Fruit fly (Drosophila melanogaster) whole organism, wandering third instar larva: ENCODE results near the gene CG34461.

Experiments
- Abd-B ChIP-seq: fragments of >200 bp; optimal IDR thresholded peaks from 2 replicates; lab custom pipeline; 2017; ENCODE audit warnings: missing biosample characterization, missing genetic modification characterization
- CG32264 ChIP-seq: fragments of 200-800 bp; sonication (Bioruptor generic); optimal IDR thresholded peaks from 2 replicates; lab custom pipeline; 2016; ENCODE audit warnings: missing biosample characterization, missing genetic modification characterization
- CG9705 ChIP-seq: fragments of 200-800 bp; sonication (Bioruptor generic); optimal IDR thresholded peaks from 2 replicates; lab custom pipeline; 2018; ENCODE audit warnings: missing biosample characterization, mild to moderate bottlenecking, missing genetic modification characterization
- Dif ChIP-seq: fragments of 200-275, 200-300 bp; sonication (Bioruptor generic); optimal IDR thresholded peaks from 2 replicates; lab custom pipeline; 2018; ENCODE audit warnings: missing biosample characterization, missing genetic modification characterization; ENCODE audit not compliant: partially characterized antibody
- GATAd ChIP-seq: sonication (Bioruptor generic); optimal IDR thresholded peaks from 2 replicates; lab custom pipeline; 2016; ENCODE audit warnings: missing biosample characterization, missing genetic modification characterization
- HLH106 ChIP-seq: fragments of 200-800 bp; optimal IDR thresholded peaks from 3 replicates; lab custom pipeline; 2019; ENCODE audit warnings: missing biosample characterization, mild to moderate bottlenecking, missing genetic modification characterization, moderate library complexity
- Hnf4 ChIP-seq: fragments of 200-800 bp; sonication (Bioruptor generic); optimal IDR thresholded peaks from 2 replicates; lab custom pipeline; 2016; ENCODE audit warnings: missing biosample characterization, mild to moderate bottlenecking, missing genetic modification characterization
- Hr78 ChIP-seq: fragments of >200 bp; optimal IDR thresholded peaks from 2 replicates; lab custom pipeline; 2017; ENCODE audit warnings: missing biosample characterization, missing genetic modification characterization
- Hr83 ChIP-seq: fragments of 200-300 bp; sonication (Bioruptor generic); optimal IDR thresholded peaks from 2 replicates; lab custom pipeline; 2016; ENCODE audit warnings: missing biosample characterization, mild to moderate bottlenecking, missing genetic modification characterization, moderate library complexity; ENCODE audit not compliant: poor library complexity, severe bottlenecking
- Jra ChIP-seq: sonication (Bioruptor generic); optimal IDR thresholded peaks from 2 replicates; lab custom pipeline; 2016; ENCODE audit warnings: missing biosample characterization, missing genetic modification characterization
- Mio ChIP-seq: sonication (Bioruptor generic); optimal IDR thresholded peaks from 2 replicates; lab custom pipeline; 2016; ENCODE audit warnings: missing biosample characterization, missing genetic modification characterization
- Myc ChIP-seq: fragments of >200 bp; optimal IDR thresholded peaks from 2 replicates; lab custom pipeline; 2017
- N ChIP-seq: fragments of >200 bp; optimal IDR thresholded peaks from 2 replicates; lab custom pipeline; 2018; ENCODE audit warnings: missing biosample characterization, missing external identifiers, missing genetic modification characterization
- OdsH ChIP-seq: fragments of 200-800 bp; sonication (Bioruptor generic); optimal IDR thresholded peaks from 2 replicates; lab custom pipeline; 2016; ENCODE audit warnings: missing biosample characterization, mild to moderate bottlenecking, missing genetic modification characterization
- Sp1 ChIP-seq: fragments of 200-800 bp; sonication (Bioruptor generic); optimal IDR thresholded peaks from 3 replicates; lab custom pipeline; 2019; ENCODE audit warnings: missing biosample characterization, mild to moderate bottlenecking, missing genetic modification characterization, moderate library complexity
- Vsx2 ChIP-seq: fragments of 200-300, 225-300 bp; sonication (Bioruptor generic); optimal IDR thresholded peaks from 2 replicates; lab custom pipeline; 2018; ENCODE audit warnings: missing biosample characterization, missing genetic modification characterization; ENCODE audit not compliant: partially characterized antibody
- br ChIP-seq: fragments of 200-800 bp; sonication (Bioruptor generic); optimal IDR thresholded peaks from 2 replicates; lab custom pipeline; 2016; ENCODE audit warnings: missing biosample characterization, missing genetic modification characterization
- brk ChIP-seq: fragments of 200-800 bp; sonication (Bioruptor generic); optimal IDR thresholded peaks from 2 replicates; lab custom pipeline; 2016; ENCODE audit warnings: missing biosample characterization, mild to moderate bottlenecking, missing genetic modification characterization
- dmrt93B ChIP-seq: fragments of 200-800 bp; sonication (Bioruptor generic); optimal IDR thresholded peaks from 2 replicates; lab custom pipeline; 2018; ENCODE audit warnings: missing biosample characterization, mild to moderate bottlenecking, missing genetic modification characterization
- foxo ChIP-seq, 2 experiments: fragments of 200-800 bp; sonication (Bioruptor generic); optimal IDR thresholded peaks; 2 replicates in 1 of 2; 3 replicates in 1 of 2; lab custom pipeline; 2016 to 2017; ENCODE audit warnings: missing biosample characterization in 2 of 2, missing genetic modification characterization in 2 of 2
- fru ChIP-seq: fragments of 200-800 bp; sonication (Bioruptor generic); optimal IDR thresholded peaks from 3 replicates; lab custom pipeline; 2016; ENCODE audit warnings: missing biosample characterization, mild to moderate bottlenecking, missing genetic modification characterization
- h ChIP-seq: fragments of 200-800 bp; sonication (Bioruptor generic); optimal IDR thresholded peaks from 3 replicates; lab custom pipeline; 2016; ENCODE audit warnings: missing biosample characterization, mild to moderate bottlenecking, missing genetic modification characterization
- jim ChIP-seq: fragments of 175-275, 200-325 bp; sonication (Bioruptor generic); optimal IDR thresholded peaks from 2 replicates; lab custom pipeline; 2016; ENCODE audit warnings: missing biosample characterization, mild to moderate bottlenecking, missing genetic modification characterization
- lola ChIP-seq: fragments of >200 bp; optimal IDR thresholded peaks from 2 replicates; lab custom pipeline; 2017; ENCODE audit warnings: missing biosample characterization, missing genetic modification characterization
- pan ChIP-seq: fragments of >200 bp; optimal IDR thresholded peaks from 2 replicates; lab custom pipeline; 2017
- psq ChIP-seq: fragments of 200-800 bp; sonication (Bioruptor generic); optimal IDR thresholded peaks from 3 replicates; lab custom pipeline; 2017; ENCODE audit warnings: missing biosample characterization, mild to moderate bottlenecking, missing genetic modification characterization, moderate library complexity
- rgr ChIP-seq: fragments of 200-800 bp; sonication (Bioruptor generic); optimal IDR thresholded peaks from 3 replicates; lab custom pipeline; 2016; ENCODE audit warnings: missing biosample characterization, mild to moderate bottlenecking, missing genetic modification characterization
- sv ChIP-seq: fragments of 200-800 bp; sonication (Bioruptor generic); optimal IDR thresholded peaks from 3 replicates; lab custom pipeline; 2016; ENCODE audit warnings: missing biosample characterization, missing genetic modification characterization
- tai ChIP-seq: sonication (Bioruptor generic); optimal IDR thresholded peaks from 2 replicates; lab custom pipeline; 2016; ENCODE audit warnings: missing biosample characterization, missing genetic modification characterization
- usp ChIP-seq: fragments of >200 bp; optimal IDR thresholded peaks from 2 replicates; lab custom pipeline; 2017; ENCODE audit warnings: missing biosample characterization, missing genetic modification characterization
- woc ChIP-seq: sonication (Bioruptor generic); optimal IDR thresholded peaks from 2 replicates; lab custom pipeline; 2016; ENCODE audit warnings: missing biosample characterization, mild to moderate bottlenecking, missing genetic modification characterization

Gene CG34461

dm6 chr3L:8347346-8347745, 21.7 kb downstream of the CG34461 start:
- TF ChIP-seq Mio (GFP tag; lab: Kevin White, UChicago) (no peak), HLH106 (tag; lab: Kevin White, UChicago) (no peak), rgr (GFP tag; lab: Kevin White, UChicago) (no peak), dmrt93B (no peak), sv (GFP tag; lab: Kevin White, UChicago) (no peak), OdsH (GFP tag; lab: Kevin White, UChicago) (peak; percentile 20), tai (GFP tag; lab: Kevin White, UChicago) (no peak), Dif (GFP tag; lab: Kevin White, UChicago) (no peak), Abd-B (GFP tag; lab: Kevin White, UChicago) (no peak), Hr83 (GFP tag; lab: Kevin White, UChicago) (peak; percentile 80), br (GFP tag; lab: Kevin White, UChicago) (no peak), brk (GFP tag; lab: Kevin White, UChicago) (no peak), fru (GFP tag; lab: Kevin White, UChicago) (no peak), Jra (GFP tag; lab: Kevin White, UChicago) (no peak), lola (no peak), Hr78 (GFP tag; lab: Kevin White, UChicago) (no peak)

DNA sequence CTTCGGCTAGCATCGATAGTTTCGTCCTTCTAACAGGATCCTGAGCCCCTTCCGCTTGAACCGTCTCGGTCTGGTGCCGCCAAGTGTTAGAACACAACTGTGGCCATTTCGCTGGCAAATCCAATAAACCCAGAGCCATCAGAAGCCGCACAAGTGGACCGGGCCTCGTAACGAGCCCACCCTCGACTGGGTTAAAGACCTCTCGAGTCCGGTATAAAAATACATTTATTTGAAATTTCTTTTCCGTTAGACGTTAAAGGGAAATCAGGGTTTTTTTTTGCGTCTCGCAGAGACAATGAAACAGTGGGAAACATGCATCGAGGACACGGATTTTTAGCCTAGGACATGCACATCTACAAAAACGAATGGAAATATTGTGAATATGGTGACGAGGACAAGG, 30.5 kb downstream of the CG34461 start, which contains the start of gene Culd:
Gene Culd (minus strand): TSS at position 101 of the 400 bp plus-strand sequence.
- TF ChIP-seq br (GFP tag; lab: Kevin White, UChicago), result no peak
- no peak for TF ChIP-seq woc (GFP tag; lab: Kevin White, UChicago)
- no peak for TF ChIP-seq Hr78 (GFP tag; lab: Kevin White, UChicago)

DNA sequence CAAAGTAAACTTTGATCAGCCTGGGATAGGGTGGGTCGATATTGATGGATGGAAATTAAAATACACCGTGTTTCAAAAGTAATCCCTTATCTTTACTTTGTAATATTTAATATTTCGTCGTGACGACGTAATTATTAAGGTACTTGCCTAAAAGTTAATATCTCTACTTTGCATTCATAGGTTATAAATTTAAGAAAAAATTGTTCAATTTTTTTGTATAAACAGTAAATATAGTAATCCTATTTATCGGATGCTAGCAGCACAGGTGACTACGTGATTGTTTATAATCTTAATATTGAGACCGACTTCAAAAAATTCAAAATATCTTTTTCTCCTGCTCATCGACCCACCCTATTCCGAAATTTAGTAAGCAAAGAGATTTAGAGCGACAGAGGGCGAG, 32.5 kb downstream of the CG34461 start:
- TF ChIP-seq CG9705 (GFP tag; lab: Kevin White, UChicago), result peak; percentile 7
- TF ChIP-seq Sp1 (GFP tag; lab: Kevin White, UChicago), result no peak
- TF ChIP-seq OdsH (GFP tag; lab: Kevin White, UChicago), result peak; percentile 7
- TF ChIP-seq Hr78 (GFP tag; lab: Kevin White, UChicago), result no peak
- TF ChIP-seq CG32264 (GFP tag; lab: Kevin White, UChicago), result no peak
- TF ChIP-seq dmrt93B, result no peak
- TF ChIP-seq usp (GFP tag; lab: Kevin White, UChicago), result no peak
- no peak for TF ChIP-seq h (GFP tag; lab: Kevin White, UChicago)
- TF ChIP-seq lola, result no peak
- no peak for TF ChIP-seq rgr (GFP tag; lab: Kevin White, UChicago)
- no peak for TF ChIP-seq GATAd
- TF ChIP-seq foxo (GFP tag; optimal IDR thresholded peaks at IDR 0.05; lab: Kevin White, UChicago), result peak in 1 of 2 experiments; percentile 39
- TF ChIP-seq jim (GFP tag; lab: Kevin White, UChicago), result no peak
- no peak for TF ChIP-seq Mio (GFP tag; lab: Kevin White, UChicago)
- TF ChIP-seq N, result no peak
- TF ChIP-seq brk (GFP tag; lab: Kevin White, UChicago), result no peak
- no peak for TF ChIP-seq Jra (GFP tag; lab: Kevin White, UChicago)
- TF ChIP-seq Vsx2, result no peak
- no peak for TF ChIP-seq pan (lab: Kevin White, UChicago)
- no peak for TF ChIP-seq sv (GFP tag; lab: Kevin White, UChicago)
- no peak for TF ChIP-seq Abd-B (GFP tag; lab: Kevin White, UChicago)
- no peak for TF ChIP-seq Hnf4
- no peak for TF ChIP-seq fru (GFP tag; lab: Kevin White, UChicago)
- TF ChIP-seq Myc (lab: Kevin White, UChicago), result no peak
- TF ChIP-seq psq, result no peak
- TF ChIP-seq woc (GFP tag; lab: Kevin White, UChicago), result no peak

DNA sequence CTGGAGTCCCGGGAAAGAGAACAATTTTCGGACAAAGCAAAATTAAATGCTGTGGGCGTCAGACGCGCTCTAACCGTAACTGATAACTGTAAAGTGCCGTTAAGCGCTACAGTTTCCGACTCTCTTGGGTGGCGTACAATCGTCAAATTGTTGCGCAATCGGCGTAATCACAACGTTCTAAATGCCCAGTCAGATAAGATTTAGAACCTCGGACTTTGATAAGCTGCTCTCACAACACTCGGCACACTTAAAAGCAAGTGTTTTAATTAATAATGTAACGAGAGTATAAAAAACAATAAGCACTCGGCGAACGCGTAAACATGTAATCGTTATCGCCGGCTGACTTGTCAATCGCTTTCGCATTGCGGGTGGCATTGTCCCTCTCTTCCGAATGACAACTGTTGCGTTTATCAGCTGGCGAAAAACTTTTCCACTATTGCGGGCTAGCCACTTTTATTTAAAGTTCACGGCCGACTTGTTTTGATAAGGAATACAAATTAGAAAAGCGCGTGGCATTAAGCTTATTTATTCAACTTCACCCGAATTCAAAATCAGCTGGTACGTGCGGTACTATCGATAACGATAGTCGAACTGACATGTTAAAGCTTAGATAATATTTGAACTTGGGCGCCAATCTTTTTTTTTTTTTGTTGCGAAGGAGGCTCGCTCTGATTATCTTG, 33.3 kb downstream of the CG34461 start:
- TF ChIP-seq HLH106 (tag; lab: Kevin White, UChicago) (no peak), Mio (GFP tag; lab: Kevin White, UChicago) (no peak), h (GFP tag; lab: Kevin White, UChicago) (peak; percentile 3), fru (GFP tag; lab: Kevin White, UChicago) (peak; percentile 61), Hr83 (GFP tag; lab: Kevin White, UChicago) (no peak)
